Worm (Caenorhabditis elegans) whole organism, L3 larva: ENCODE results near the gene R105.5.

ENCODE experiments used
- R02D3.7 ChIP-seq: fragments of 150-350 bp; optimal IDR thresholded peaks from 2 replicates; lab custom pipeline; 2014; ENCODE audit warnings: missing biosample characterization, missing genetic modification characterization
- egl-27 ChIP-seq: sonication (generic microtip); optimal IDR thresholded peaks from 4 replicates; lab custom pipeline; 2017; ENCODE audit warnings: missing biosample characterization, missing genetic modification reagents, missing genetic modification characterization
- elt-1 ChIP-seq: fragments of 150-350 bp; optimal IDR thresholded peaks from 2 replicates; lab custom pipeline; 2014; ENCODE audit warnings: missing biosample characterization, missing genetic modification characterization
- fkh-10 ChIP-seq: sonication (generic microtip); optimal IDR thresholded peaks from 2 replicates; lab custom pipeline; 2017; ENCODE audit warnings: missing biosample characterization, missing genetic modification reagents, missing genetic modification characterization
- hmg-11 ChIP-seq: sonication (generic microtip); optimal IDR thresholded peaks from 2 replicates; lab custom pipeline; 2016; ENCODE audit warnings: missing genetic modification characterization, missing compliant biosample characterization
- lin-15B ChIP-seq: fragments of 150-350 bp; optimal IDR thresholded peaks from 2 replicates; lab custom pipeline; 2014; ENCODE audit warnings: missing biosample characterization, missing genetic modification characterization
- mml-1 ChIP-seq: fragments of 150-350 bp; sonication (generic microtip); optimal IDR thresholded peaks from 3 replicates; lab custom pipeline; 2014; ENCODE audit warnings: missing biosample characterization, missing genetic modification characterization
- nfya-1 ChIP-seq: sonication (generic microtip); optimal IDR thresholded peaks from 2 replicates; lab custom pipeline; 2017; ENCODE audit warnings: missing genetic modification characterization, mild to moderate bottlenecking, missing compliant biosample characterization, antibody characterized with exemption, moderate library complexity; ENCODE audit not compliant: insufficient read depth
- nhr-12 ChIP-seq: fragments of 150-350 bp; optimal IDR thresholded peaks from 2 replicates; lab custom pipeline; 2014; ENCODE audit warnings: missing biosample characterization, missing genetic modification characterization
- nhr-25 ChIP-seq: sonication (generic microtip); optimal IDR thresholded peaks from 2 replicates; lab custom pipeline; 2017; ENCODE audit warnings: missing biosample characterization, missing genetic modification characterization
- nhr-28 ChIP-seq: fragments of 150-350 bp; optimal IDR thresholded peaks from 2 replicates; lab custom pipeline; 2014; ENCODE audit warnings: missing biosample characterization, missing genetic modification characterization
- nhr-76 ChIP-seq: fragments of 150-350 bp; sonication (generic microtip); optimal IDR thresholded peaks from 5 replicates; lab custom pipeline; 2014; ENCODE audit warnings: missing biosample characterization, missing genetic modification characterization
- nhr-77 ChIP-seq: fragments of 150-350 bp; optimal IDR thresholded peaks from 2 replicates; lab custom pipeline; 2014; ENCODE audit warnings: missing biosample characterization, missing genetic modification characterization
- pha-4 ChIP-seq: fragments of 150-350 bp; optimal IDR thresholded peaks from 2 replicates; lab custom pipeline; 2014; ENCODE audit warnings: missing biosample characterization, missing genetic modification reagents, missing genetic modification characterization
- unc-62 ChIP-seq: fragments of 150-350 bp; sonication (generic microtip); optimal IDR thresholded peaks from 4 replicates; lab custom pipeline; 2014; ENCODE audit warnings: missing biosample characterization, missing genetic modification reagents, missing genetic modification characterization
- zag-1 ChIP-seq: fragments of 150-350 bp; optimal IDR thresholded peaks from 2 replicates; lab custom pipeline; 2014; ENCODE audit warnings: missing biosample characterization, missing genetic modification characterization
- ztf-11 ChIP-seq: fragments of 150-350 bp; optimal IDR thresholded peaks from 2 replicates; lab custom pipeline; 2014; ENCODE audit warnings: missing biosample characterization, missing genetic modification characterization

The R105.5 gene

ce11 chrIV:4673332-4673731, 37.2 kb downstream of the R105.5 start:
- TF ChIP-seq elt-1 (tag; lab: Kevin White, UChicago) (no peak), lin-15B (tag; lab: Kevin White, UChicago) (no peak), nfya-1 (tag; lab: Kevin White, UChicago) (no peak)

DNA sequence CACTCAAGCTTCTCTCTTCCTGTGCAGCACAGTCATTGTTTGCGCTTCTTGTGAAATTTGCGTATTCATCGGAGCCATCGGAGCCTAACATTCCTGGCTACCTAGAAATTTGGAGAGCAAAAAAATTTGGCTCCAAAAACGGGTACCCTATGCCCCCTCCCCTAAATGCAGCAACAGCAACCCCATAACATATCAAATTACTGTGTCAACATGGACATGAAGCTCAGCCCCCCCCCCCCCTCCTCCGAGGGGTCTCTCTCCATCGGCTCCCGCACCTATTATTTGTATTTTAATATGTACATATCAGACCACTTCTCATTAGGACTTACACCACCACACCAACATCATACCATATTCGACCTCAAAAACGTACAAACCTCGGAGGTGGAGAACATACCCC, 38.2 kb downstream of the R105.5 start:
- no peak for TF ChIP-seq fkh-10 (GFP tag; lab: Kevin White, UChicago)
- peak; percentile 26 for TF ChIP-seq pha-4 (tag; lab: Kevin White, UChicago)

ce11 chrIV:4678718-4679117, 42.6 kb downstream of the R105.5 start, which contains the start of gene kin-36:
Gene kin-36 (plus strand): TSS chrIV:4679018.
- TF ChIP-seq R02D3.7 (tag; lab: Kevin White, UChicago) (no peak), nhr-77 (tag; lab: Kevin White, UChicago) (no peak), nfya-1 (tag; lab: Kevin White, UChicago) (no peak), egl-27 (no peak), ztf-11 (tag; lab: Kevin White, UChicago) (no peak), mml-1 (no peak), pha-4 (tag; lab: Kevin White, UChicago) (no peak), nhr-12 (tag; lab: Kevin White, UChicago) (no peak), nhr-28 (tag; lab: Kevin White, UChicago) (no peak), unc-62 (GFP tag; lab: Kevin White, UChicago) (no peak), zag-1 (tag; lab: Kevin White, UChicago) (no peak), nhr-76 (tag; lab: Kevin White, UChicago) (no peak)

DNA sequence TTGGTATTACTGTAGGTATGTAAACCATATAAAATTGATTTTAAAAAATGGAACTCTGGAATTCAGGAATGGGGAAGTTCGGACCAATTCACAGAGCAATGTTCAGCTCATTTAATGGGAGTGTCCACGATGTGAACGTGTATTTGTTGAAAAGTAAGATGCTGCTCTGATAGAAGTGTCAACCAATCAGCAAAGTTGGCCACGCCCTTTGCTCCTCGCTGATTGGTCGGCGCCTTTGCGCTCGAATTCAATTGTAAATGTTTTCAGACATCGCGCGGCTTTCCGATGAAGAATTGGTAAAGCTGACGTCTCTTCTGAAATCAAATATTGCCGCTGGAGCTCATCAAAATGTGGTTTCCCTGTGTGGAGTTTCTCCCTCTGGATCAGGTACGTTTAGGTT, 47.0 kb downstream of the R105.5 start:
- TF ChIP-seq nhr-25 (no peak), nfya-1 (tag; lab: Kevin White, UChicago) (peak; percentile 59)

- TF ChIP-seq nfya-1 (tag; lab: Kevin White, UChicago) (peak; percentile 83), hmg-11 (tag; lab: Kevin White, UChicago) (no peak)
- TF ChIP-seq, all 47 proteins: peak for 1
Measured at ce11 chrIV:4686291-4686830, 50.3 kb downstream of the R105.5 start.
